Fruit fly (Drosophila melanogaster): ENCODE measurements around the gene CG12229.

Gene CG12229

dm6 chr3L:17401411-17401810 is 34.8 kb downstream of the CG12229 start:
- TF ChIP-seq sage (GFP tag; optimal IDR thresholded peaks at IDR 0.05) (no peak), psq (GFP tag; optimal IDR thresholded peaks at IDR 0.05) (no peak), N (GFP tag; optimal IDR thresholded peaks at IDR 0.05) (no peak), brk (GFP tag; optimal IDR thresholded peaks at IDR 0.05) (no peak), foxo (GFP tag; optimal IDR thresholded peaks at IDR 0.05) (no peak), Hr83 (GFP tag; optimal IDR thresholded peaks at IDR 0.05; ENCODE audit: poor library complexity, severe bottlenecking) (no peak), dl (GFP tag; optimal IDR thresholded peaks at IDR 0.05; ENCODE audit: insufficient read depth in 1 of 2, partially characterized antibody in 2 of 2) (no peak), fru (GFP tag; optimal IDR thresholded peaks at IDR 0.05) (no peak), h (GFP tag; optimal IDR thresholded peaks at IDR 0.05) (no peak), Myc (optimal IDR thresholded peaks at IDR 0.05) (no peak), Hnf4 (GFP tag; optimal IDR thresholded peaks at IDR 0.05) (no peak), OdsH (GFP tag; optimal IDR thresholded peaks at IDR 0.05) (no peak), pan (optimal IDR thresholded peaks at IDR 0.05) (no peak), Mio (GFP tag; optimal IDR thresholded peaks at IDR 0.05) (no peak), CG32264 (GFP tag; optimal IDR thresholded peaks at IDR 0.05) (no peak), dmrt93B (GFP tag; optimal IDR thresholded peaks at IDR 0.05) (no peak), br (GFP tag; optimal IDR thresholded peaks at IDR 0.05) (no peak), HLH106 (tag; optimal IDR thresholded peaks at IDR 0.05) (no peak), tai (GFP tag; optimal IDR thresholded peaks at IDR 0.05) (no peak)

DNA sequence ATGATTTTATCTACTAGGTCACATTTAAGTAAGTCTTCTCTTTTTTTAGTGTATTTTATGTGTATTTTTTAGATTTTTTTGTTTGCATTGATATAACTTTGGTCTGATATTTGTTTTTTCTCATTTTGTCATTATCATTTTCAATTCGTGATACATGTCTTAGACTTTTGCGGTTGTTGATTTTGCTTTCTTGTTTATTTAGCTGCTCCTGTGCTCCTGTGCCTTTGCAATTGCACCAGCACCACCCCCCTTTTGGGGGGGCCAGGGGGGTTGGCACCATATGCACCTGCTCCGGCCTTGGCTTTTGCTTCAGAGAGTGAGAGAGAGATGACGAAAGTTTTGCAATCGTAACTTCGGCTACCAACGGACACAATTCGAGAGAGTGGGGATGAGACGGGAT is 35.3 kb downstream of the CG12229 start:
- no peak for TF ChIP-seq tai (GFP tag; optimal IDR thresholded peaks at IDR 0.05)
- no peak for TF ChIP-seq fru (GFP tag; optimal IDR thresholded peaks at IDR 0.05)
- no peak for TF ChIP-seq dl (GFP tag; optimal IDR thresholded peaks at IDR 0.05; ENCODE audit: insufficient read depth in 1 of 2, partially characterized antibody in 2 of 2)
- TF ChIP-seq CG32264 (GFP tag; optimal IDR thresholded peaks at IDR 0.05): no peak
- no peak for TF ChIP-seq Hr83 (GFP tag; optimal IDR thresholded peaks at IDR 0.05; ENCODE audit: poor library complexity, severe bottlenecking)
- no peak for TF ChIP-seq OdsH (GFP tag; optimal IDR thresholded peaks at IDR 0.05)
- TF ChIP-seq N (GFP tag; optimal IDR thresholded peaks at IDR 0.05): no peak
- no peak for TF ChIP-seq Vsx2 (GFP tag; optimal IDR thresholded peaks at IDR 0.05; ENCODE audit: partially characterized antibody)
- TF ChIP-seq dsf (GFP tag; optimal IDR thresholded peaks at IDR 0.05; ENCODE audit: borderline replicate concordance): no peak
- TF ChIP-seq brk (GFP tag; optimal IDR thresholded peaks at IDR 0.05): no peak
- no peak for TF ChIP-seq GATAd (GFP tag; optimal IDR thresholded peaks at IDR 0.05)

DNA sequence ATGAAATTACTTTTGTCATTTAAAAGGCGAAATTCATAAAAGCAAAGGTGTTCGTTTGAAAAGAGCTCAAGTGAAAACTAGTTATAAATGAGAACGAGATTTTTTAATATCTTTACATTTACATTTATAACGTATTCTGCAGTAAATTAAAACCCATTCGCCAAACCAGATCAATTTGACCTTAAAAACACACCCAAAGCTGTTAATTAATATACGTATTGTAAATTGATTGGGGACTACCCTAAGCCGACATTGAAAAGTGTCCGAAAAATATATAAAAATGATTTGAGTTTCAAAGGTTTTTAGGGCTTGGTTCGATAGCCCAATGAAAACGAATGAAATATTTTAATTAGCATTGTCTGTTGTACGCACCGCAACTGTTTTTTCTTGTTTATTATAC is 37.2 kb downstream of the CG12229 start:
- TF ChIP-seq Rel (GFP tag; optimal IDR thresholded peaks at IDR 0.05): no peak
- peak; percentile 57 for TF ChIP-seq Rel (tag; optimal IDR thresholded peaks at IDR 0.05)
- TF ChIP-seq CG9705 (GFP tag; optimal IDR thresholded peaks at IDR 0.05): no peak

DNA sequence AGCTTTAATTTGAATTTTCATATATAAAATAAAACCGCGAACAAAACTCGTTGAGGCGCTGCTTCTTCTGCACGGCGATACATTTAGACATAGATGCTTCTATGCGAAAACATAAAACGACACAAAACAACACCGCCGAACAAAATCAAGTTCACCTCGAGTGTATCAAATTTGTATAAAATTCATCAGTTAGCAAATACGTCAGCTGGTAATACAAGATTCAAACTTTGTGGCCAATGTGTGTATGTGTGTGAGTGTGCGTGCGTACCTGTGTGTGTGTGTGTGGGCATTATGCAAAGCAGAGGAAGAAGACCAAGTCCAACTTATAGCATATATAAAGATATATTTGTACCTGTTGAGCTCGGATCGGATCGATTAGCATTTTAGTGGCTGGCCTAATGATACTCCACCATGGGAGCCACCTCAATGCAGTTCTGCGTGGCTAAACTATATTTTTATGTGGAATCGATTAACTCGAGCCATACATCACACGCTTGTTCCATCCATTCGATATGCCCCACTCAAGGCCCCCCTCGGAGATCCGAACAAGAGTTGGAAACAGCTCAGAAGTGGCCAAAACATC is 41.7 kb downstream of the CG12229 start:
- TF ChIP-seq Dfd (GFP tag; optimal IDR thresholded peaks at IDR 0.05) (peak; percentile 23), foxo (GFP tag; optimal IDR thresholded peaks at IDR 0.05) (no peak)

- TF ChIP-seq jim (GFP tag; optimal IDR thresholded peaks at IDR 0.05) (no peak), Dfd (GFP tag; optimal IDR thresholded peaks at IDR 0.05) (no peak), sage (GFP tag; optimal IDR thresholded peaks at IDR 0.05) (no peak), br (GFP tag; optimal IDR thresholded peaks at IDR 0.05) (no peak), Myc (optimal IDR thresholded peaks at IDR 0.05) (no peak), usp (GFP tag; optimal IDR thresholded peaks at IDR 0.05) (no peak), Hr78 (GFP tag; optimal IDR thresholded peaks at IDR 0.05) (no peak), Dif (GFP tag; optimal IDR thresholded peaks at IDR 0.05; ENCODE audit: partially characterized antibody) (no peak), dl (GFP tag; optimal IDR thresholded peaks at IDR 0.05; ENCODE audit: insufficient read depth in 1 of 2, partially characterized antibody in 2 of 2) (no peak), HLH106 (tag; optimal IDR thresholded peaks at IDR 0.05) (no peak), foxo (GFP tag; optimal IDR thresholded peaks at IDR 0.05) (no peak), N (GFP tag; optimal IDR thresholded peaks at IDR 0.05) (no peak), dsf (GFP tag; optimal IDR thresholded peaks at IDR 0.05; ENCODE audit: borderline replicate concordance) (no peak), dmrt93B (GFP tag; optimal IDR thresholded peaks at IDR 0.05) (no peak), CrebA (GFP tag; optimal IDR thresholded peaks at IDR 0.05; ENCODE audit: borderline replicate concordance) (no peak), Hr83 (GFP tag; optimal IDR thresholded peaks at IDR 0.05; ENCODE audit: poor library complexity, severe bottlenecking) (no peak)
These were observed 43.1 kb downstream of the CG12229 start for dm6 chr3L:17393098-17393497.
